Worm (Caenorhabditis elegans) whole organism, late embryonic: Measurements from ENCODE around the gene ints-7.
A peak's percentile ranks its signal among the peaks of the same experiment; 100 is the strongest.

ENCODE experiments used
- C08G9.2 ChIP-seq: sonication (generic microtip); optimal IDR thresholded peaks from 2 replicates; lab custom pipeline; 2016; ENCODE audit warnings: mild to moderate bottlenecking, missing genetic modification characterization, moderate library complexity, missing compliant biosample characterization
- C38D4.7 ChIP-seq: fragments of 200-800 bp; sonication (Bioruptor generic); optimal IDR thresholded peaks from 2 replicates; lab custom pipeline; 2018; ENCODE audit warnings: mild to moderate bottlenecking, missing genetic modification characterization, moderate library complexity, missing compliant biosample characterization
- F13H6.1 ChIP-seq: sonication (generic microtip); optimal IDR thresholded peaks from 2 replicates; lab custom pipeline; 2016; ENCODE audit warnings: missing genetic modification characterization, missing compliant biosample characterization
- Y22D7AL.16 ChIP-seq: sonication (generic microtip); optimal IDR thresholded peaks from 2 replicates; lab custom pipeline; 2016; ENCODE audit warnings: missing genetic modification characterization, missing compliant biosample characterization
- ama-1 ChIP-seq: fragments of 150-350 bp; optimal IDR thresholded peaks from 2 replicates; lab custom pipeline; 2014
- ceh-14 ChIP-seq: sonication (generic microtip); optimal IDR thresholded peaks from 2 replicates; lab custom pipeline; 2016; ENCODE audit warnings: missing genotype, missing genetic modification characterization, missing compliant biosample characterization
- ceh-19 ChIP-seq: fragments of 200-800 bp; sonication (Bioruptor generic); optimal IDR thresholded peaks from 2 replicates; lab custom pipeline; 2018; ENCODE audit warnings: mild to moderate bottlenecking, missing genetic modification characterization, missing compliant biosample characterization
- ceh-2 ChIP-seq: sonication (generic microtip); optimal IDR thresholded peaks from 2 replicates; lab custom pipeline; 2016; ENCODE audit warnings: missing genotype, missing genetic modification characterization, missing compliant biosample characterization
- ceh-22 ChIP-seq: sonication (generic microtip); optimal IDR thresholded peaks from 2 replicates; lab custom pipeline; 2017; ENCODE audit warnings: missing biosample characterization, missing genetic modification characterization
- ceh-24 ChIP-seq: sonication (generic microtip); optimal IDR thresholded peaks from 2 replicates; lab custom pipeline; 2016; ENCODE audit warnings: mild to moderate bottlenecking, missing genetic modification characterization, missing compliant biosample characterization
- ceh-30 ChIP-seq: fragments of 150-350 bp; optimal IDR thresholded peaks from 2 replicates; lab custom pipeline; 2014; ENCODE audit warnings: missing biosample characterization, missing genetic modification characterization
- ceh-34 ChIP-seq: sonication (generic microtip); optimal IDR thresholded peaks from 2 replicates; lab custom pipeline; 2016; ENCODE audit warnings: mild to moderate bottlenecking, missing genetic modification characterization, missing compliant biosample characterization
- ceh-45 ChIP-seq: fragments of 200-800 bp; sonication (Bioruptor generic); IDR thresholded peaks from 2 replicates; pipeline ENCODE4 v1.3.6; 2022; ENCODE audit warnings: missing genetic modification reagents, missing genetic modification characterization, missing compliant biosample characterization
- ceh-48 ChIP-seq: sonication (generic microtip); optimal IDR thresholded peaks from 2 replicates; lab custom pipeline; 2016; ENCODE audit warnings: missing genetic modification characterization, inconsistent platforms, missing compliant biosample characterization
- elt-2 ChIP-seq: sonication (generic microtip); optimal IDR thresholded peaks from 2 replicates; lab custom pipeline; 2016; ENCODE audit warnings: missing genetic modification reagents, missing genetic modification characterization, missing compliant biosample characterization
- eyg-1 ChIP-seq: sonication (generic microtip); optimal IDR thresholded peaks from 2 replicates; lab custom pipeline; 2016; ENCODE audit warnings: missing genotype, missing genetic modification characterization, missing compliant biosample characterization
- fkh-10 ChIP-seq: fragments of 150-350 bp; optimal IDR thresholded peaks from 2 replicates; lab custom pipeline; 2014; ENCODE audit warnings: missing biosample characterization, missing genetic modification reagents, missing genetic modification characterization
- fkh-6 ChIP-seq: sonication (generic microtip); optimal IDR thresholded peaks from 2 replicates; lab custom pipeline; 2016; ENCODE audit warnings: missing genetic modification characterization, missing compliant biosample characterization
- gmeb-2 ChIP-seq: sonication (generic microtip); optimal IDR thresholded peaks from 2 replicates; lab custom pipeline; 2016; ENCODE audit warnings: missing genetic modification characterization, inconsistent platforms, missing compliant biosample characterization
- hlh-13 ChIP-seq: fragments of 200-800 bp; sonication (Bioruptor generic); optimal IDR thresholded peaks from 2 replicates; lab custom pipeline; 2018; ENCODE audit warnings: mild to moderate bottlenecking, missing genetic modification characterization, missing compliant biosample characterization
- hlh-15 ChIP-seq: sonication (generic microtip); optimal IDR thresholded peaks from 2 replicates; lab custom pipeline; 2016; ENCODE audit warnings: missing genetic modification characterization, missing compliant biosample characterization
- hlh-30 ChIP-seq: sonication (generic microtip); optimal IDR thresholded peaks from 2 replicates; lab custom pipeline; 2017; ENCODE audit warnings: antibody characterized with exemption, missing genetic modification characterization, missing compliant biosample characterization; ENCODE audit not compliant: insufficient read depth
- hlh-6 ChIP-seq: sonication (generic microtip); optimal IDR thresholded peaks from 2 replicates; lab custom pipeline; 2016; ENCODE audit warnings: missing genotype, missing genetic modification characterization, missing compliant biosample characterization
- hlh-8 ChIP-seq: sonication (generic microtip); optimal IDR thresholded peaks from 2 replicates; lab custom pipeline; 2016; ENCODE audit warnings: missing genotype, missing genetic modification characterization, missing compliant biosample characterization
- lim-6 ChIP-seq: sonication (generic microtip); optimal IDR thresholded peaks from 2 replicates; lab custom pipeline; 2016; ENCODE audit warnings: missing genetic modification characterization, missing compliant biosample characterization
- madf-2 ChIP-seq: sonication (generic microtip); optimal IDR thresholded peaks from 2 replicates; lab custom pipeline; 2017; ENCODE audit warnings: missing genetic modification characterization, missing compliant biosample characterization
- nhr-11 ChIP-seq: fragments of 150-350 bp; optimal IDR thresholded peaks from 2 replicates; lab custom pipeline; 2014; ENCODE audit warnings: missing biosample characterization, missing genetic modification characterization
- nhr-232 ChIP-seq: sonication (generic microtip); optimal IDR thresholded peaks from 2 replicates; lab custom pipeline; 2016; ENCODE audit warnings: missing genetic modification characterization, missing compliant biosample characterization
- npax-4 ChIP-seq: sonication (generic microtip); optimal IDR thresholded peaks from 2 replicates; lab custom pipeline; 2016; ENCODE audit warnings: missing genetic modification characterization, missing compliant biosample characterization
- odd-2 ChIP-seq: sonication (generic microtip); optimal IDR thresholded peaks from 2 replicates; lab custom pipeline; 2017; ENCODE audit warnings: antibody characterized with exemption, mild to moderate bottlenecking, missing genetic modification characterization, missing compliant biosample characterization
- pat-9 ChIP-seq: fragments of 200-800 bp; sonication (Bioruptor generic); optimal IDR thresholded peaks from 2 replicates; lab custom pipeline; 2018; ENCODE audit warnings: mild to moderate bottlenecking, missing genetic modification characterization, moderate library complexity, missing compliant biosample characterization
- pax-1 ChIP-seq: fragments of 150-350 bp; optimal IDR thresholded peaks from 2 replicates; lab custom pipeline; 2014; ENCODE audit warnings: missing biosample characterization, missing genetic modification characterization
- pha-4 ChIP-seq: fragments of 150-350 bp; optimal IDR thresholded peaks from 2 replicates; lab custom pipeline; 2018; ENCODE audit warnings: missing biosample characterization, missing genetic modification reagents, missing genetic modification characterization
- pqm-1 ChIP-seq: sonication (generic microtip); optimal IDR thresholded peaks from 2 replicates; lab custom pipeline; 2016; ENCODE audit warnings: missing genetic modification characterization, missing compliant biosample characterization
- pros-1 ChIP-seq: fragments of 150-350 bp; optimal IDR thresholded peaks from 2 replicates; lab custom pipeline; 2014; ENCODE audit warnings: missing biosample characterization, missing genetic modification reagents, missing genetic modification characterization
- ref-2 ChIP-seq: sonication (generic microtip); optimal IDR thresholded peaks from 2 replicates; lab custom pipeline; 2016; ENCODE audit warnings: missing genetic modification characterization, missing compliant biosample characterization
- rnt-1 ChIP-seq: sonication (generic microtip); optimal IDR thresholded peaks from 2 replicates; lab custom pipeline; 2016; ENCODE audit warnings: missing genetic modification characterization, missing compliant biosample characterization
- sdc-2 ChIP-seq: sonication (generic microtip); optimal IDR thresholded peaks from 2 replicates; lab custom pipeline; 2016; ENCODE audit warnings: missing genotype, missing genetic modification characterization, missing compliant biosample characterization
- sox-2 ChIP-seq: fragments of 200-800 bp; sonication (Bioruptor generic); IDR thresholded peaks from 2 replicates; pipeline ENCODE4 v1.3.6; 2022; ENCODE audit warnings: missing genetic modification reagents, missing genetic modification characterization, missing compliant biosample characterization
- sox-4 ChIP-seq: sonication (generic microtip); optimal IDR thresholded peaks from 2 replicates; lab custom pipeline; 2017; ENCODE audit warnings: mild to moderate bottlenecking, missing genetic modification characterization, inconsistent platforms, missing compliant biosample characterization
- tbx-2 ChIP-seq: sonication (generic microtip); optimal IDR thresholded peaks from 2 replicates; lab custom pipeline; 2016; ENCODE audit warnings: missing genetic modification characterization, missing compliant biosample characterization
- tbx-7 ChIP-seq: sonication (generic microtip); optimal IDR thresholded peaks from 2 replicates; lab custom pipeline; 2016; ENCODE audit warnings: missing genotype, missing genetic modification characterization, missing compliant biosample characterization
- ttx-3 ChIP-seq: sonication (generic microtip); optimal IDR thresholded peaks from 2 replicates; lab custom pipeline; 2016; ENCODE audit warnings: missing genetic modification reagents, missing genetic modification characterization, missing compliant biosample characterization
- unc-3 ChIP-seq, 2 experiments: fragments of 200-800 bp in 1 of 2; sonication (Bioruptor generic) in 1 of 2; sonication (generic microtip) in 1 of 2; conservative IDR thresholded peaks in 1 of 2; optimal IDR thresholded peaks in 1 of 2; 2 replicates each; pipeline versions ENCODE4 v1.3.6 to Lab custom; 2016 to 2022; ENCODE audit warnings: missing compliant biosample characterization in 2 of 2, missing genetic modification characterization in 2 of 2, missing genetic modification reagents in 1 of 2
- unc-42 ChIP-seq: sonication (generic microtip); optimal IDR thresholded peaks from 2 replicates; lab custom pipeline; 2016; ENCODE audit warnings: missing genotype, missing genetic modification characterization, missing compliant biosample characterization
- unc-55 ChIP-seq: sonication (generic microtip); optimal IDR thresholded peaks from 2 replicates; lab custom pipeline; 2017; ENCODE audit warnings: missing biosample characterization, missing genetic modification reagents, missing genetic modification characterization
- zip-5 ChIP-seq: sonication (generic microtip); optimal IDR thresholded peaks from 2 replicates; lab custom pipeline; 2016; ENCODE audit warnings: missing genetic modification characterization, missing compliant biosample characterization
- ztf-16 ChIP-seq: sonication (generic microtip); optimal IDR thresholded peaks from 2 replicates; lab custom pipeline; 2017; ENCODE audit warnings: missing genetic modification characterization, missing compliant biosample characterization

ints-7 gene

DNA sequence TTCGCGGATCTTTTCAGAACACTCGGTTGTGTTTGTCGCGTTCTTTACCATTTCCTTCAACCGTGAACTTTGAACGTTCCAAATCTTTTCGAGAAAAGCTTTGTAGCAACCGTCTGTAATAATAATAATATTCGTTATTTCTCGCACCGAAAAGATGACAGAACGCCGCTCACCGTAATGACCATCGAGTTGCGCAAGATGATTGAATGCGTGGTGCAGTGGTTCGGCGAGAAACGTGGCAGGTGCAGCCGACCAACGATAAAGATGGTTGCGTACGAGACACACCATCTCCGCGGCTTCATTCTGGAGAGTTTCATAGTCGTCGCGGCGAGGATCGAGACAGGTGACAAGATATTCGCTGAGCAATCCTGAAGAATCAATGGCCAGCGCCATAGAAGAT, 39.7 kb upstream of the ints-7 start:
- no peak for TF ChIP-seq hlh-8 (tag; lab: Kevin White, UChicago)
- peak; percentile 17 for TF ChIP-seq unc-55 (GFP tag; lab: Kevin White, UChicago)

- no peak for TF ChIP-seq ceh-30
Measured at ce11 chrII:11544714-11545113, 37.9 kb upstream of the ints-7 start, which contains the start of gene F54D5.9. Gene F54D5.9 (minus strand): TSS chrII:11544828.

DNA sequence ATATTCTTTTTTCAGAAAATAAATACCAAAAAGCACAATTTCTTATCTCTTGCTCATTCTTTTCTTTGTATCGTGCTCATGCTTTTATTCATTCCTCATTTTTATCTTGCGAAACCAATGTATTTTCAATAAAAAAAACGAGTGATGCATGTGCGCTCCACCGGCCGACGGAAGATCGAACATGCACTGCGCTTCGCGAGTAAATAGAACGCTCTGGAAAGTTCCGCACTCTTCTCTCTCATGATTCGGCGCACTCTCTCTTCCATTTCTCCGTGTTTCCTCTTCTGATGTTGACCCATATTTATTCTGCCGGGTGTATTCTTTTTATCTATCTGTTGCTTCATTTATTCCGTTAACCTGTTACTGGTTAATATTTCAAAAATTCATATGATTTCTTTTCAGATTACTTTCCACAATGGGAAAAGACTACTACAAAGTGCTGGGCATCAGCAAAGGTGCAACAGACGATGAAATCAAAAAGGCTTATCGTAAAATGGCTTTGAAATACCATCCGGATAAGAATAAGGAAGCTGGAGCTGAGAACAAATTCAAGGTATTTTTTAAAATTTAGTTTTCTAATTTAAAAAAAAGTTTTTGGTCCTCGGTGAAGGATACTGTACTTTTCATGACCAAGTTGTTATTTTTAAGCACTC, 37.2 kb upstream of the ints-7 start, which contains the start of gene dnj-13:
dnj-13 (plus strand) TSS at position 403 of the 653 bp plus-strand sequence.
- TF ChIP-seq pha-4, result no peak
- peak; percentile 36 for TF ChIP-seq hlh-8 (tag; lab: Kevin White, UChicago)
- no peak for TF ChIP-seq ceh-24 (tag; lab: Kevin White, UChicago)
- TF ChIP-seq hlh-13 (GFP tag; lab: Kevin White, UChicago), result no peak
- TF ChIP-seq pros-1 (tag; lab: Kevin White, UChicago), result peak; percentile 47
- no peak for TF ChIP-seq fkh-6
- no peak for TF ChIP-seq zip-5 (tag; lab: Kevin White, UChicago)
- TF ChIP-seq sdc-2 (tag; lab: Kevin White, UChicago), result peak; percentile 55
- TF ChIP-seq pax-1 (tag; lab: Kevin White, UChicago), result peak; percentile 61
- no peak for TF ChIP-seq C38D4.7 (GFP tag; lab: Kevin White, UChicago)
- peak; percentile 77 for TF ChIP-seq unc-42 (tag; lab: Kevin White, UChicago)
- TF ChIP-seq ceh-19 (GFP tag; lab: Kevin White, UChicago), result peak; percentile 30
- TF ChIP-seq hlh-15 (tag; lab: Kevin White, UChicago), result no peak
- no peak for TF ChIP-seq ttx-3 (tag; lab: Kevin White, UChicago)
- TF ChIP-seq Y22D7AL.16 (tag; lab: Kevin White, UChicago), result no peak
- peak; percentile 3 for TF ChIP-seq ceh-22 (tag; lab: Kevin White, UChicago)
- TF ChIP-seq lim-6 (tag; lab: Kevin White, UChicago), result no peak
- TF ChIP-seq hlh-6 (tag; lab: Kevin White, UChicago), result no peak
- peak; percentile 31 for TF ChIP-seq ceh-48 (tag; lab: Kevin White, UChicago)
- peak; percentile 27 for TF ChIP-seq ama-1 (lab: Kevin White, UChicago)
- peak; percentile 60 for TF ChIP-seq C08G9.2 (tag; lab: Kevin White, UChicago)
- peak; percentile 3 for TF ChIP-seq ztf-16
- no peak for TF ChIP-seq odd-2
- no peak for TF ChIP-seq F13H6.1 (tag; lab: Kevin White, UChicago)
- peak; percentile 15 for TF ChIP-seq tbx-7 (tag; lab: Kevin White, UChicago)
- TF ChIP-seq tbx-2 (tag; lab: Kevin White, UChicago), result peak; percentile 79
- peak; percentile 93 for TF ChIP-seq ref-2 (tag; lab: Kevin White, UChicago)
- peak; percentile 77 for TF ChIP-seq rnt-1 (tag; lab: Kevin White, UChicago)
- peak; percentile 65 for TF ChIP-seq madf-2 (tag; lab: Kevin White, UChicago)
- TF ChIP-seq sox-2, result no peak
- TF ChIP-seq npax-4, result no peak
- no peak for TF ChIP-seq sox-4 (tag; lab: Kevin White, UChicago)
- no peak for TF ChIP-seq ceh-45 (GFP tag; lab: Robert Waterston, UW)
- TF ChIP-seq pqm-1 (tag; lab: Kevin White, UChicago), result peak; percentile 52
- peak; percentile 4 for TF ChIP-seq ceh-14 (tag; lab: Kevin White, UChicago)
- peak; percentile 86 for TF ChIP-seq ceh-34 (tag; lab: Kevin White, UChicago)
- peak; percentile 51 for TF ChIP-seq gmeb-2 (tag; lab: Kevin White, UChicago)
- no peak; the same call in 1 of the 2 replicates for TF ChIP-seq unc-3 (GFP tag; conservative IDR thresholded peaks at IDR 0.05; lab: Robert Waterston, UW)
- no peak for TF ChIP-seq unc-3 (tag; optimal IDR thresholded peaks at IDR 0.05; lab: Kevin White, UChicago)
- TF ChIP-seq fkh-10 (GFP tag; lab: Kevin White, UChicago), result no peak
- TF ChIP-seq elt-2 (tag; lab: Kevin White, UChicago), result peak; percentile 73
- TF ChIP-seq unc-55 (GFP tag; lab: Kevin White, UChicago), result peak; percentile 82
- no peak for TF ChIP-seq nhr-232 (tag; lab: Kevin White, UChicago)
- no peak for TF ChIP-seq nhr-11 (tag; lab: Kevin White, UChicago)
- TF ChIP-seq ceh-2, result peak; percentile 49
- TF ChIP-seq eyg-1 (tag; lab: Kevin White, UChicago), result no peak
- peak; percentile 83 for TF ChIP-seq hlh-30 (tag; lab: Kevin White, UChicago)
- no peak for TF ChIP-seq pat-9 (tag; lab: Kevin White, UChicago)
